Fruit fly (Drosophila melanogaster): ENCODE results near the gene Myo28B1.

DNA sequence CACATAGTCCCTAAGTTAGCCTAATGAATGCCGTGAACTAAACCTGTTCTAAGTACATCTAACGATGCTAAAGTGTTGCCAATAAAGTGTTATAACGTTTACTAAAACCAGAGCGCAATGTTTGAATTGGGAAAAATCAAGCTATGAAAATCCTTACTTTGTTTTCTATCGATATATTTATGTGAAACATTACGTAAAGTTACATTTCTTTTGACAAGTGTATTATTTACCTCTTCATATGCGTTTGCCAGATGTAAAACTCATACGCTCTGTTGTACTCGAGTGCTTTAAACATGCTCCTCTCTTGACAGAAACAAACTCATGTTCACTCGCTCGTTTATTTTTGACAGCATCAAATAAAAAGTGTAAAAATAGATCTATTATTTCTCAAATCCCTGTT, 44.7 kb downstream of the Myo28B1 start, which contains the start of gene Ntl:
- TF ChIP-seq psq (optimal IDR thresholded peaks at IDR 0.05) (no peak), Myc (optimal IDR thresholded peaks at IDR 0.05) (no peak), h (optimal IDR thresholded peaks at IDR 0.05) (no peak)

All from Kc167 (cell line).